Fruit fly (Drosophila melanogaster) whole organism, embryonic: ENCODE measurements around the gene Bacc.
A peak's percentile ranks its signal among the peaks of the same experiment; 100 is the strongest.

Experiments
- ATbp ChIP-seq: fragments of 200-800 bp; sonication (Bioruptor generic); optimal IDR thresholded peaks from 2 replicates; lab custom pipeline; 2017; ENCODE audit warnings: missing biosample characterization, mild to moderate bottlenecking, missing genetic modification characterization, missing genetic modification reagents
- Atf6 ChIP-seq: fragments of 200-800 bp; sonication (Bioruptor generic); IDR thresholded peaks from 2 replicates; pipeline ENCODE4 v1.3.6; 2022; ENCODE audit warnings: missing biosample characterization, missing genetic modification characterization
- CG10274 ChIP-seq: fragments of 200-800 bp; sonication (Bioruptor generic); optimal IDR thresholded peaks from 3 replicates; lab custom pipeline; 2017; ENCODE audit warnings: missing biosample characterization, mild to moderate bottlenecking, missing genetic modification characterization
- CG10366 ChIP-seq: fragments of 200-800 bp; sonication (Bioruptor generic); IDR thresholded peaks from 2 replicates; pipeline ENCODE4 v1.3.6; 2022; ENCODE audit warnings: missing biosample characterization, missing genetic modification characterization
- CG10565 ChIP-seq: fragments of 200-800 bp; sonication (Bioruptor generic); optimal IDR thresholded peaks from 3 replicates; lab custom pipeline; 2016; ENCODE audit warnings: missing biosample characterization, mild to moderate bottlenecking, missing genetic modification characterization
- CG11093 ChIP-seq: fragments of 200-800 bp; sonication (Bioruptor generic); IDR thresholded peaks from 3 replicates; pipeline ENCODE4 v1.3.6; 2022; ENCODE audit warnings: missing biosample characterization, missing genetic modification characterization
- CG12659 ChIP-seq: fragments of 200-800 bp; sonication (Bioruptor generic); optimal IDR thresholded peaks from 3 replicates; lab custom pipeline; 2017; ENCODE audit warnings: mild to moderate bottlenecking, missing biosample characterization, missing genetic modification reagents, missing genetic modification characterization
- CG13296 ChIP-seq: fragments of 200-800 bp; sonication (Bioruptor generic); optimal IDR thresholded peaks from 3 replicates; lab custom pipeline; 2018; ENCODE audit warnings: missing biosample characterization, mild to moderate bottlenecking, missing genetic modification characterization
- CG14050 ChIP-seq: fragments of 200-800 bp; sonication (Bioruptor generic); IDR thresholded peaks from 3 replicates; pipeline ENCODE4 v1.3.6; 2022; ENCODE audit warnings: missing biosample characterization, missing genetic modification characterization
- CG15269 ChIP-seq: fragments of 200-800 bp; sonication (Bioruptor generic); optimal IDR thresholded peaks from 2 replicates; lab custom pipeline; 2018; ENCODE audit warnings: missing biosample characterization, mild to moderate bottlenecking, missing genetic modification characterization, moderate library complexity
- CG16813 ChIP-seq: fragments of 200-800 bp; sonication (Bioruptor generic); IDR thresholded peaks from 3 replicates; pipeline ENCODE4 v1.3.6; 2022; ENCODE audit warnings: missing biosample characterization, missing genetic modification characterization; ENCODE audit not compliant: partially characterized antibody
- CG17186 ChIP-seq: fragments of 200-800 bp; sonication (Bioruptor generic); optimal IDR thresholded peaks from 3 replicates; lab custom pipeline; 2017; ENCODE audit warnings: missing biosample characterization, missing genetic modification reagents, missing genetic modification characterization
- CG2120 ChIP-seq: fragments of 200-800 bp; sonication (Bioruptor generic); optimal IDR thresholded peaks from 3 replicates; lab custom pipeline; 2016; ENCODE audit warnings: missing biosample characterization, missing genetic modification characterization
- CG2889 ChIP-seq: fragments of 200-800 bp; sonication (Bioruptor generic); IDR thresholded peaks from 3 replicates; pipeline ENCODE4 v1.3.6; 2022; ENCODE audit warnings: missing biosample characterization, missing genetic modification characterization
- CG42726 ChIP-seq: fragments of 200-800 bp; sonication (Bioruptor generic); IDR thresholded peaks from 2 replicates; pipeline ENCODE4 v1.3.6; 2022; ENCODE audit warnings: missing biosample characterization, missing genetic modification characterization; ENCODE audit not compliant: partially characterized antibody
- CG6654 ChIP-seq: fragments of 200-800 bp; sonication (Bioruptor generic); optimal IDR thresholded peaks from 2 replicates; lab custom pipeline; 2017; ENCODE audit warnings: missing biosample characterization, mild to moderate bottlenecking, missing genetic modification characterization
- CG6791 ChIP-seq: fragments of 200-800 bp; sonication (Bioruptor generic); IDR thresholded peaks from 3 replicates; pipeline ENCODE4 v1.3.6; 2022; ENCODE audit warnings: missing biosample characterization, missing genetic modification characterization; ENCODE audit not compliant: partially characterized antibody
- CG6813 ChIP-seq: fragments of 200-800 bp; sonication (Bioruptor generic); optimal IDR thresholded peaks from 2 replicates; lab custom pipeline; 2017; ENCODE audit warnings: missing biosample characterization, missing genetic modification characterization, mild to moderate bottlenecking, moderate library complexity, missing genetic modification reagents
- CG6854 ChIP-seq: fragments of 200-800 bp; sonication (Bioruptor generic); optimal IDR thresholded peaks from 3 replicates; lab custom pipeline; 2017; ENCODE audit warnings: missing biosample characterization, mild to moderate bottlenecking, missing genetic modification characterization
- CTCF ChIP-seq: fragments of 200-800 bp; sonication (Bioruptor generic); optimal IDR thresholded peaks from 2 replicates; lab custom pipeline; 2017; ENCODE audit warnings: missing biosample characterization, mild to moderate bottlenecking, missing genetic modification characterization, moderate library complexity
- D ChIP-seq, 2 experiments: fragments of 200-800 bp in 1 of 2; fragments of >200 bp in 1 of 2; sonication (Bioruptor generic) in 1 of 2; optimal IDR thresholded peaks; 2 replicates in 1 of 2; 3 replicates in 1 of 2; lab custom pipeline; 2017; ENCODE audit warnings: mild to moderate bottlenecking in 1 of 2, missing biosample characterization in 1 of 2, missing genetic modification characterization in 1 of 2, missing genetic modification reagents in 1 of 2
- Doc2 ChIP-seq: fragments of 200-800 bp; sonication (Bioruptor generic); IDR thresholded peaks from 2 replicates; pipeline ENCODE4 v1.3.6; 2022; ENCODE audit warnings: missing biosample characterization, missing genetic modification characterization
- Drgx ChIP-seq: fragments of 200-800 bp; sonication (Bioruptor generic); IDR thresholded peaks from 2 replicates; pipeline ENCODE4 v1.3.6; 2022; ENCODE audit warnings: missing biosample characterization, missing genetic modification characterization
- GATAe ChIP-seq: fragments of 200-800 bp; sonication (Bioruptor generic); conservative IDR thresholded peaks from 2 replicates; pipeline ENCODE4 v1.3.6; 2022; ENCODE audit warnings: missing biosample characterization, missing genetic modification characterization
- H15 ChIP-seq: fragments of 200-800 bp; sonication (Bioruptor generic); IDR thresholded peaks from 3 replicates; pipeline ENCODE4 v1.3.6; 2022; ENCODE audit warnings: missing biosample characterization, missing genetic modification characterization
- Hr39 ChIP-seq: fragments of >200 bp; optimal IDR thresholded peaks from 2 replicates; lab custom pipeline; 2017
- Lpt ChIP-seq: fragments of >200 bp; optimal IDR thresholded peaks from 2 replicates; lab custom pipeline; 2018; ENCODE audit warnings: missing biosample characterization, missing genetic modification characterization
- Meics ChIP-seq: fragments of 200-800 bp; sonication (Bioruptor generic); optimal IDR thresholded peaks from 2 replicates; lab custom pipeline; 2017; ENCODE audit warnings: missing biosample characterization, mild to moderate bottlenecking, missing genetic modification characterization
- NFAT ChIP-seq: fragments of 200-800 bp; sonication (Bioruptor generic); IDR thresholded peaks from 2 replicates; pipeline ENCODE4 v1.3.6; 2022; ENCODE audit warnings: missing biosample characterization, missing genetic modification characterization
- NK7.1 ChIP-seq: fragments of 200-800 bp; sonication (Bioruptor generic); optimal IDR thresholded peaks from 3 replicates; lab custom pipeline; 2016; ENCODE audit warnings: missing biosample characterization, missing genetic modification characterization
- Sox102F ChIP-seq: fragments of 200-800 bp; sonication (Bioruptor generic); optimal IDR thresholded peaks from 2 replicates; lab custom pipeline; 2018; ENCODE audit warnings: missing biosample characterization, mild to moderate bottlenecking, missing genetic modification characterization, moderate library complexity
- ash1 ChIP-seq: fragments of 200-800 bp; sonication (Bioruptor generic); optimal IDR thresholded peaks from 2 replicates; lab custom pipeline; 2018; ENCODE audit warnings: missing biosample characterization, mild to moderate bottlenecking, missing genetic modification characterization
- bbx ChIP-seq: fragments of 200-800 bp; sonication (Bioruptor generic); IDR thresholded peaks from 2 replicates; pipeline ENCODE4 v1.3.6; 2022; ENCODE audit warnings: missing biosample characterization, missing genetic modification characterization; ENCODE audit not compliant: partially characterized antibody
- da ChIP-seq: fragments of 200-800 bp; sonication (Bioruptor generic); optimal IDR thresholded peaks from 2 replicates; lab custom pipeline; 2016; ENCODE audit warnings: missing biosample characterization, missing genetic modification characterization
- dysf ChIP-seq: fragments of 200-800 bp; sonication (Bioruptor generic); IDR thresholded peaks from 3 replicates; pipeline ENCODE4 v1.3.6; 2022; ENCODE audit warnings: missing biosample characterization, missing genetic modification characterization
- ewg ChIP-seq: fragments of 200-800 bp; sonication (Bioruptor generic); optimal IDR thresholded peaks from 3 replicates; lab custom pipeline; 2017; ENCODE audit warnings: mild to moderate bottlenecking, missing biosample characterization, missing genetic modification reagents, missing genetic modification characterization
- gem ChIP-seq: fragments of 200-800 bp; sonication (Bioruptor generic); optimal IDR thresholded peaks from 2 replicates; lab custom pipeline; 2019; ENCODE audit warnings: missing biosample characterization, mild to moderate bottlenecking, missing genetic modification characterization, moderate library complexity
- gsb ChIP-seq: fragments of 200-800 bp; sonication (Bioruptor generic); IDR thresholded peaks from 2 replicates; pipeline ENCODE4 v1.3.6; 2022; ENCODE audit warnings: missing biosample characterization, missing genetic modification characterization
- lilli ChIP-seq: fragments of 200-800 bp; sonication (Bioruptor generic); optimal IDR thresholded peaks from 3 replicates; lab custom pipeline; 2016; ENCODE audit warnings: missing biosample characterization, missing genetic modification characterization
- lmd ChIP-seq: fragments of 200-800 bp; sonication (Bioruptor generic); IDR thresholded peaks from 2 replicates; pipeline ENCODE4 v1.3.6; 2022; ENCODE audit warnings: missing biosample characterization, missing genetic modification characterization
- nau ChIP-seq: fragments of 200-800 bp; sonication (Bioruptor generic); optimal IDR thresholded peaks from 3 replicates; lab custom pipeline; 2017; ENCODE audit warnings: missing biosample characterization, mild to moderate bottlenecking, missing genetic modification characterization, missing genetic modification reagents
- org-1 ChIP-seq: fragments of 200-800 bp; sonication (Bioruptor generic); optimal IDR thresholded peaks from 2 replicates; lab custom pipeline; 2017; ENCODE audit warnings: missing biosample characterization, missing genetic modification characterization
- sima ChIP-seq: fragments of 200-800 bp; sonication (Bioruptor generic); optimal IDR thresholded peaks from 2 replicates; lab custom pipeline; 2016; ENCODE audit warnings: missing biosample characterization, missing genetic modification characterization
- sisA ChIP-seq: fragments of 200-800 bp; sonication (Bioruptor generic); IDR thresholded peaks from 2 replicates; pipeline ENCODE4 v1.3.6; 2022; ENCODE audit warnings: missing biosample characterization, missing genetic modification characterization
- tgo ChIP-seq: fragments of 200-800 bp; sonication (Bioruptor generic); IDR thresholded peaks from 3 replicates; pipeline ENCODE4 v1.3.6; 2022; ENCODE audit warnings: missing biosample characterization, missing genetic modification characterization
- tin ChIP-seq: fragments of 200-800 bp; sonication (Bioruptor generic); optimal IDR thresholded peaks from 3 replicates; lab custom pipeline; 2016; ENCODE audit warnings: missing biosample characterization, missing genetic modification characterization
- tll ChIP-seq, 2 experiments: fragments of 200-800 bp in 1 of 2; fragments of >200 bp in 1 of 2; sonication (Bioruptor generic) in 1 of 2; optimal IDR thresholded peaks; 2 replicates each; lab custom pipeline; 2017 to 2019; ENCODE audit warnings: missing biosample characterization in 2 of 2, missing genetic modification characterization in 2 of 2, mild to moderate bottlenecking in 1 of 2, moderate library complexity in 1 of 2
- trem ChIP-seq: fragments of 200-800 bp; optimal IDR thresholded peaks from 3 replicates; lab custom pipeline; 2019; ENCODE audit warnings: missing biosample characterization, mild to moderate bottlenecking, missing genetic modification characterization, moderate library complexity
- ttk ChIP-seq: fragments of 200-800 bp; sonication (Bioruptor generic); IDR thresholded peaks from 2 replicates; pipeline ENCODE4 v2.1.2; 2022; ENCODE audit warnings: missing biosample characterization, missing genetic modification characterization
- zfh1 ChIP-seq: fragments of 200-800 bp; sonication (Bioruptor generic); IDR thresholded peaks from 3 replicates; pipeline ENCODE4 v1.3.6; 2022; ENCODE audit warnings: missing biosample characterization, missing genetic modification characterization

The Bacc gene

dm6 chr2L:2748480-2749143 is 3.6 kb upstream of the Bacc start (continued):
- TF ChIP-seq ewg (GFP tag; lab: Kevin White, UChicago), result peak; percentile 80
- peak; percentile 68 for TF ChIP-seq GATAe (GFP tag; lab: Robert Waterston, UW)
- no peak for TF ChIP-seq Hr39 (lab: Kevin White, UChicago)
- peak; percentile 85 for TF ChIP-seq zfh1 (GFP tag; lab: Robert Waterston, UW)
- TF ChIP-seq tgo (GFP tag; lab: Robert Waterston, UW), result peak; percentile 91
- TF ChIP-seq CG6654 (GFP tag; lab: Kevin White, UChicago), result peak; percentile 56
- peak; percentile 81 for TF ChIP-seq Atf6 (GFP tag; lab: Robert Waterston, UW)
- peak; percentile 18; the same call in 1 of the 2 replicates for TF ChIP-seq Doc2
- peak; percentile 93 for TF ChIP-seq CG12659 (GFP tag; lab: Kevin White, UChicago)
- peak; percentile 89 for TF ChIP-seq CG13296 (GFP tag; lab: Kevin White, UChicago)
- no peak for TF ChIP-seq CG42726 (GFP tag; lab: Robert Waterston, UW)
- peak; percentile 69 for TF ChIP-seq NK7.1 (GFP tag; lab: Kevin White, UChicago)
- peak; percentile 90 for TF ChIP-seq Meics (GFP tag; lab: Kevin White, UChicago)
- TF ChIP-seq CG10565 (GFP tag; lab: Kevin White, UChicago), result peak; percentile 30
- TF ChIP-seq gem (tag; lab: Kevin White, UChicago), result peak; percentile 95
- peak; percentile 90 for TF ChIP-seq dysf (GFP tag; lab: Robert Waterston, UW)
- no peak for TF ChIP-seq nau (GFP tag; lab: Kevin White, UChicago)
- peak; percentile 88 for TF ChIP-seq sisA (GFP tag; lab: Robert Waterston, UW)
- peak; percentile 91 for TF ChIP-seq CG2120 (GFP tag; lab: Kevin White, UChicago)
- TF ChIP-seq Sox102F, result peak; percentile 75
- peak; percentile 81 for TF ChIP-seq Drgx
- TF ChIP-seq CG10366, result peak; percentile 81
- TF ChIP-seq CG10274, result peak; percentile 65
- TF ChIP-seq da, result no peak
- TF ChIP-seq lilli (GFP tag; lab: Kevin White, UChicago), result peak; percentile 92
- peak; percentile 74 for TF ChIP-seq CG11093 (GFP tag; lab: Robert Waterston, UW)
- TF ChIP-seq gsb (GFP tag; lab: Robert Waterston, UW), result peak; percentile 73
- TF ChIP-seq CG17186 (GFP tag; lab: Kevin White, UChicago), result peak; percentile 82
- TF ChIP-seq CG2889 (GFP tag; lab: Robert Waterston, UW), result peak; percentile 59; the same call in 1 of the 3 replicates
- peak; percentile 81 for TF ChIP-seq ttk (GFP tag; lab: Robert Waterston, UW)
- TF ChIP-seq ash1 (GFP tag; lab: Kevin White, UChicago), result peak; percentile 82
- peak; percentile 72 for TF ChIP-seq CG6854 (GFP tag; lab: Kevin White, UChicago)
- TF ChIP-seq lmd, result peak; percentile 88
- peak; percentile 67 for TF ChIP-seq org-1 (GFP tag; lab: Kevin White, UChicago)
- TF ChIP-seq ATbp, result no peak
- TF ChIP-seq H15, result peak; percentile 77
- TF ChIP-seq CG15269, result peak; percentile 90
- peak; percentile 18 for TF ChIP-seq sima (GFP tag; lab: Kevin White, UChicago)
- peak; percentile 94 for TF ChIP-seq NFAT
- no peak for TF ChIP-seq Lpt (GFP tag; lab: Kevin White, UChicago)
- peak; percentile 75; the same call in 2 of the 3 replicates for TF ChIP-seq CG14050
- TF ChIP-seq tin (GFP tag; lab: Kevin White, UChicago), result peak; percentile 88
- TF ChIP-seq CTCF (GFP tag; lab: Kevin White, UChicago), result peak; percentile 47
- no peak for TF ChIP-seq tll (GFP tag; optimal IDR thresholded peaks at IDR 0.05; lab: Kevin White, UChicago)
- no peak for TF ChIP-seq CG6791
- TF ChIP-seq D (optimal IDR thresholded peaks at IDR 0.05; lab: Kevin White, UChicago), result no peak
- TF ChIP-seq D (GFP tag; optimal IDR thresholded peaks at IDR 0.05; lab: Kevin White, UChicago), result peak; percentile 61
- TF ChIP-seq bbx (GFP tag; lab: Robert Waterston, UW), result peak; percentile 45
- peak; percentile 74 for TF ChIP-seq trem (tag; lab: Kevin White, UChicago)
- TF ChIP-seq CG6813 (GFP tag; lab: Kevin White, UChicago), result peak; percentile 59
- peak; percentile 50; the same call in 2 of the 3 replicates for TF ChIP-seq CG16813 (GFP tag; lab: Robert Waterston, UW)
